Worm (Caenorhabditis elegans) whole organism, L3 larva: ENCODE data around the gene C50C3.12.

Experiments
- R02D3.7 ChIP-seq: fragments of 150-350 bp; optimal IDR thresholded peaks from 2 replicates; lab custom pipeline; 2014; ENCODE audit warnings: missing biosample characterization, missing genetic modification characterization
- aly-2 ChIP-seq: fragments of 150-350 bp; optimal IDR thresholded peaks from 2 replicates; lab custom pipeline; 2014; ENCODE audit warnings: missing biosample characterization, missing genetic modification characterization
- ceh-28 ChIP-seq: fragments of 150-350 bp; optimal IDR thresholded peaks from 2 replicates; lab custom pipeline; 2014; ENCODE audit warnings: missing biosample characterization, missing genetic modification reagents, missing genetic modification characterization
- ceh-82 ChIP-seq: fragments of 150-350 bp; optimal IDR thresholded peaks from 2 replicates; lab custom pipeline; 2014; ENCODE audit warnings: missing biosample characterization, missing genetic modification characterization
- daf-12 ChIP-seq: fragments of 150-350 bp; optimal IDR thresholded peaks from 2 replicates; lab custom pipeline; 2014; ENCODE audit warnings: missing biosample characterization, missing genetic modification reagents, missing genetic modification characterization
- egl-27 ChIP-seq: sonication (generic microtip); optimal IDR thresholded peaks from 4 replicates; lab custom pipeline; 2017; ENCODE audit warnings: missing biosample characterization, missing genetic modification reagents, missing genetic modification characterization
- egl-5 ChIP-seq: fragments of 150-350 bp; optimal IDR thresholded peaks from 2 replicates; lab custom pipeline; 2017; ENCODE audit warnings: missing biosample characterization, missing genetic modification reagents, missing genetic modification characterization, inconsistent platforms
- elt-1 ChIP-seq: fragments of 150-350 bp; optimal IDR thresholded peaks from 2 replicates; lab custom pipeline; 2014; ENCODE audit warnings: missing biosample characterization, missing genetic modification characterization
- elt-2 ChIP-seq: sonication (generic microtip); optimal IDR thresholded peaks from 2 replicates; lab custom pipeline; 2016; ENCODE audit warnings: missing genetic modification reagents, mild to moderate bottlenecking, missing genetic modification characterization, missing compliant biosample characterization
- eor-1 ChIP-seq, 2 experiments: fragments of 150-350 bp; optimal IDR thresholded peaks; 2 replicates each; lab custom pipeline; 2014 to 2018; ENCODE audit warnings: missing biosample characterization in 2 of 2, missing genetic modification characterization in 2 of 2
- hmg-11 ChIP-seq: sonication (generic microtip); optimal IDR thresholded peaks from 2 replicates; lab custom pipeline; 2016; ENCODE audit warnings: missing genetic modification characterization, missing compliant biosample characterization
- lin-15B ChIP-seq: fragments of 150-350 bp; optimal IDR thresholded peaks from 2 replicates; lab custom pipeline; 2014; ENCODE audit warnings: missing biosample characterization, missing genetic modification characterization
- lin-39 ChIP-seq: fragments of 150-350 bp; optimal IDR thresholded peaks from 2 replicates; lab custom pipeline; 2018; ENCODE audit warnings: missing biosample characterization, missing genetic modification reagents, missing genetic modification characterization
- lsy-12 ChIP-seq: sonication (generic microtip); optimal IDR thresholded peaks from 2 replicates; lab custom pipeline; 2016; ENCODE audit warnings: mild to moderate bottlenecking, missing genetic modification characterization, missing compliant biosample characterization
- mdl-1 ChIP-seq: fragments of 150-350 bp; optimal IDR thresholded peaks from 2 replicates; lab custom pipeline; 2014; ENCODE audit warnings: missing biosample characterization, missing genetic modification characterization
- mml-1 ChIP-seq: fragments of 150-350 bp; sonication (generic microtip); optimal IDR thresholded peaks from 3 replicates; lab custom pipeline; 2014; ENCODE audit warnings: missing biosample characterization, missing genetic modification characterization
- nfya-1 ChIP-seq: sonication (generic microtip); optimal IDR thresholded peaks from 2 replicates; lab custom pipeline; 2017; ENCODE audit warnings: missing genetic modification characterization, mild to moderate bottlenecking, missing compliant biosample characterization, antibody characterized with exemption, moderate library complexity; ENCODE audit not compliant: insufficient read depth
- nhr-23 ChIP-seq: fragments of 150-350 bp; optimal IDR thresholded peaks from 2 replicates; lab custom pipeline; 2014; ENCODE audit warnings: missing biosample characterization, missing genetic modification reagents, missing genetic modification characterization
- nhr-237 ChIP-seq: fragments of 150-350 bp; optimal IDR thresholded peaks from 2 replicates; lab custom pipeline; 2014; ENCODE audit warnings: missing biosample characterization, missing genetic modification characterization
- nhr-25 ChIP-seq: sonication (generic microtip); optimal IDR thresholded peaks from 2 replicates; lab custom pipeline; 2017; ENCODE audit warnings: missing biosample characterization, missing genetic modification characterization
- nhr-43 ChIP-seq: sonication (generic microtip); optimal IDR thresholded peaks from 2 replicates; lab custom pipeline; 2016; ENCODE audit warnings: mild to moderate bottlenecking, missing genetic modification characterization, missing compliant biosample characterization; ENCODE audit not compliant: poor library complexity, severe bottlenecking
- nhr-67 ChIP-seq: fragments of 150-350 bp; optimal IDR thresholded peaks from 2 replicates; lab custom pipeline; 2014; ENCODE audit warnings: missing biosample characterization, missing genetic modification characterization
- nhr-76 ChIP-seq: fragments of 150-350 bp; sonication (generic microtip); optimal IDR thresholded peaks from 5 replicates; lab custom pipeline; 2014; ENCODE audit warnings: missing biosample characterization, missing genetic modification characterization
- pha-4 ChIP-seq: fragments of 150-350 bp; optimal IDR thresholded peaks from 2 replicates; lab custom pipeline; 2014; ENCODE audit warnings: missing biosample characterization, missing genetic modification reagents, missing genetic modification characterization
- skn-1 ChIP-seq: fragments of 150-350 bp; optimal IDR thresholded peaks from 2 replicates; lab custom pipeline; 2014; ENCODE audit warnings: missing biosample characterization, missing genetic modification characterization
- snpc-4 ChIP-seq: fragments of 150-350 bp; optimal IDR thresholded peaks from 2 replicates; lab custom pipeline; 2014; ENCODE audit warnings: missing biosample characterization, missing genetic modification characterization
- unc-39 ChIP-seq: sonication (generic microtip); optimal IDR thresholded peaks from 4 replicates; lab custom pipeline; 2017; ENCODE audit warnings: missing biosample characterization, missing genetic modification characterization
- unc-62 ChIP-seq: fragments of 150-350 bp; sonication (generic microtip); optimal IDR thresholded peaks from 4 replicates; lab custom pipeline; 2014; ENCODE audit warnings: missing biosample characterization, missing genetic modification reagents, missing genetic modification characterization
- zag-1 ChIP-seq: fragments of 150-350 bp; optimal IDR thresholded peaks from 2 replicates; lab custom pipeline; 2014; ENCODE audit warnings: missing biosample characterization, missing genetic modification characterization
- ztf-11 ChIP-seq: fragments of 150-350 bp; optimal IDR thresholded peaks from 2 replicates; lab custom pipeline; 2014; ENCODE audit warnings: missing biosample characterization, missing genetic modification characterization
- ztf-4 ChIP-seq: fragments of 150-350 bp; optimal IDR thresholded peaks from 2 replicates; lab custom pipeline; 2014; ENCODE audit warnings: missing biosample characterization, missing genetic modification characterization

The C50C3.12 gene

DNA sequence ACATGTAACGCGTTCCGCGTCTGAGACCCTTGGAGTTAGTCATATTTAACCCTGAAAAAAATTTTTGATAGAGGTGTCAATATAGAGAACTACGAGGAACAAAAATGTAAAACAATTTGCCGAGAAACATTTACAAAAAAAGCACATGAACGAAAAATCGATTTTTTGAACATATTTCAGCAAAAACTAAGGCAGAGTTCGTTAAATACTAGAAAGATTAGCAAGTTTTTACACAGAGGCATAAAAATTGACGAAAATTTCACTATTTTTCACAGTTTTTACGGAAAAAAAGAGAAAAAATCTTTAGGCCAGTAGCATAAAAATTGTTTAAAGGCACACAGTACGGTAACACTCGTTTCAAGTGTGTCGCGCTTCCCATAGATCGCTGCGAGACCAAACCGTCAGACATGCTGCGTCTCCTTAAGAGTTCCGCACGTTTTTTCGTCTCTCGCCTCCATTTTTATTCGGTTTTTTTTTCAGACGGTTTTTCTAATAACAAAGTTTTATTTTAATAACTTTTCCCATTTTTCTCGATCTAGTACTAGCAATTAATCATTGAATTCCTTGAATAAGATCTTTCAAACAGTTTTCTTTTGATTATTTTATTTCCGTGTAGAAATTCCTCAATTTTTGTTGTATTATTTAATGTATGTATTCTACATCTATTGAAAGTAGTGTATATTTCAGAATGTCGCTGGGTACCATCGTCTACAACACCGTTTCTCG is 46.0 kb upstream of the C50C3.12 start, which contains the start of the genes rpl-21 and C14B9.10 (continued):
- TF ChIP-seq eor-1 (tag; optimal IDR thresholded peaks at IDR 0.05; lab: Kevin White, UChicago) = no peak
- peak; percentile 63 for TF ChIP-seq lsy-12
- no peak for TF ChIP-seq nhr-237 (tag; lab: Kevin White, UChicago)
- no peak for TF ChIP-seq nhr-67 (tag; lab: Kevin White, UChicago)
- TF ChIP-seq mml-1 (tag; lab: Kevin White, UChicago) = no peak
- TF ChIP-seq elt-1 = no peak

DNA sequence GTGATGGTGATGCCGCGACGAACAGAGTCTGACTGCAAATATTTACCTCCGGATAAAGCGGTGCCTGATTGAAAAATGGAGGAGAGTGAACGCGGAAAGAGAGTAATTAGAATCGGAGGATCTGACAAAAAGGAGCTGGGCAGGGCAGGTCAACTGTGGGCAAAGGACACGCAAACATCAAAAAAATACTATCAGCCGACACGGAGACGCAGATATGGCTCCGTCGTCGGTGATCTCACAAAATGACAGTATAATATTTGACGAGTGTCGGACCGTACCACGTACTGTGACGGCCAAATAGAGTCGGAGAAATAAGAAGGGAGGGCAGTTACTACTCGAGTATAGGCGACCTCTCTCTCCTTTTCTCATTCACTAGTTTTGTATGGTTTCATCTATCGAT is 43.9 kb upstream of the C50C3.12 start:
- TF ChIP-seq pha-4 (tag; lab: Kevin White, UChicago) = peak; percentile 85
- TF ChIP-seq snpc-4 = no peak
- no peak for TF ChIP-seq eor-1 (tag; optimal IDR thresholded peaks at IDR 0.05; lab: Kevin White, UChicago)

DNA sequence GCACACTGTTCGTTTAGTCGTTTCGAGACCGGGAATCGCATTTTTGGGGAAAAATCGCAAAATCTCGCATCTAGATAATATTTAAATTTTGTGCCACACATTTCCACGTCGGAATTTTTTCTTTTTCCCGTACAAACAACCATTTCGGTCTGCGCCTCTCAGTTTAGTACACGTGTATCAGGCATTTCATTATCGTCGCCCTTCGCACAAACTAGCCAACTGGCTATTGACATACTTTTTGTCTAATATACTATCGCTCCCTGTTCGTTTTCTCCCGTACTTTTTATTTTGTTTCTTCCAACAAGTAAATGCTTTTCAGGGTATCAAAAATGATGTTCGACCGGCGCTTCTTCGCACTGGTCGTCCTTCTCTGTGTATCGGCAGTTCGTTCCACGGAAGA is 43.0 kb upstream of the C50C3.12 start, which contains the start of gene C14B9.2:
TSS of gene C14B9.2 (plus strand) at position 320 of the 400 bp plus-strand sequence.
- TF ChIP-seq nhr-23 (no peak), ztf-4 (tag; lab: Kevin White, UChicago) (no peak), nhr-237 (tag; lab: Kevin White, UChicago) (no peak), pha-4 (tag; lab: Kevin White, UChicago) (peak; percentile 76), snpc-4 (no peak), elt-2 (peak; percentile 20)

DNA sequence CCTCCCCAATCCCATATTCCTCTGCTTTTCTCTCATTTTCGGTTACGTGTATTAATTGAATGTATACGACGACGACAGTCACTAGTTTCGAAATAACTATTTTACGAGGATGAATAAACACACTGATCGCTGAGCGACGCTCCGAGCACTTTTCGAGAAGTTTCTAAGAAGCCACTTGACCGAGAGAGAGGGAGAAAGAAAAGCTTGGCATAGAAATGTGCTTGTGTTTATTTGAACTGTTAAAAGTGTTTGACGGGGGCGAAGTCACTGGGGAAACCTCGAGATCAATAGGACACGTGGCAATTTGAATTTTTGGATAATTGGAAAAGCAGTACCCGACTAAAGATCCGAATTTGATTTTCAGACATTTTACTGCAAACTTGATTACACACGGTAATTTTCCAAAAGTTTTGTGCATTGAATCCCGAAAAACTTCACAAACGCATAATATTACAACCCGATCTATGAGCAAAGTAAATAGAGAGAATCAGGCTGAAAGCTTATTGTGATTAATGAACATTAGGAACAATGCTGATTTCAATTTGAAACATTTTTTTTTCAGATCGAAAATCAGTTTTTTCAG is 39.8 kb upstream of the C50C3.12 start:
- peak; percentile 2 for TF ChIP-seq ceh-28 (tag; lab: Kevin White, UChicago)
- TF ChIP-seq egl-27 (tag; lab: Kevin White, UChicago) = no peak
- TF ChIP-seq nfya-1 (tag; lab: Kevin White, UChicago) = no peak
- peak; percentile 16 for TF ChIP-seq elt-2
- TF ChIP-seq aly-2 (tag; lab: Kevin White, UChicago) = peak; percentile 80
- no peak for TF ChIP-seq zag-1 (tag; lab: Kevin White, UChicago)
- peak; percentile 82 for TF ChIP-seq pha-4 (tag; lab: Kevin White, UChicago)
- TF ChIP-seq, all 47 proteins: peak for 4

DNA sequence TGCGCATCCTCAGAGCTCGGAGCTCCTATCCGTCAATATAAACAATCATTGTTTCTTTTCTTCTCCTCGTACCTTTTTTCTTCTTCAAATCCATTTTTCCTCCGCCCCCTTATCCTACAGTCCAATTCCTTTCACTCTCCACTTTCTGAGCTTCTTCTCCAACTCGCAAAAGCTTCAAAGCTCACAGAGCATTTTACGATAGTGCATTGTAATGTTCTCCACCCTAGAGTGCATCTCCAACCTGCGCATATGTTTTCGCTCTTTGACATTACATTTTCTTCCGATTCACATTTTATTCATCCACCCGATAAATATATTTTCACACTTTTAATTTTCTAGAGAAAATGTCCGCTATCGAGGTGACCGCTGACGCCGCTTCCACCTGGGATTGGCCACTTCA is 38.6 kb upstream of the C50C3.12 start, which contains the start of gene hsp-12.2:
TSS of gene hsp-12.2 (plus strand) at position 301 of the 400 bp plus-strand sequence.
- TF ChIP-seq pha-4 (tag; lab: Kevin White, UChicago) (peak; percentile 49), ztf-11 (no peak)

DNA sequence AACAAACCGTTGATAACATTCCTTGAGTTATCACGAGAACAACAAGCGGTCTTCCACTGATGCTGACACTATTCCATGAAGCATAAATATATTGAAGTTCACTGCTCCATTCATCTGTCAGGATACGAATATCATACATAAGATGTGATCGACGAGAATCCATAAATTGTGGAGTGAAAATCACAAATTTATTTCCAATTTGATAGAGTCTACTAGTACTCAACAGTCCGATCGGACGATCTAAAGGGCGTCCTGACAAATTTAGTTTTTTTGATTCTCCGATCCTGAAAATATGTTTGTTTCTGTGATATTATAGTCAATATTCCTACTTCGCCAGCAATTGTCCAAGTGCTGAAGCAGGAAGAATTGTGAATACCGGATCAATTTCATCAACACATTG is 34.1 kb upstream of the C50C3.12 start:
- TF ChIP-seq egl-5 (tag; lab: Kevin White, UChicago) = no peak
- TF ChIP-seq unc-39 (tag; lab: Kevin White, UChicago) = no peak

DNA sequence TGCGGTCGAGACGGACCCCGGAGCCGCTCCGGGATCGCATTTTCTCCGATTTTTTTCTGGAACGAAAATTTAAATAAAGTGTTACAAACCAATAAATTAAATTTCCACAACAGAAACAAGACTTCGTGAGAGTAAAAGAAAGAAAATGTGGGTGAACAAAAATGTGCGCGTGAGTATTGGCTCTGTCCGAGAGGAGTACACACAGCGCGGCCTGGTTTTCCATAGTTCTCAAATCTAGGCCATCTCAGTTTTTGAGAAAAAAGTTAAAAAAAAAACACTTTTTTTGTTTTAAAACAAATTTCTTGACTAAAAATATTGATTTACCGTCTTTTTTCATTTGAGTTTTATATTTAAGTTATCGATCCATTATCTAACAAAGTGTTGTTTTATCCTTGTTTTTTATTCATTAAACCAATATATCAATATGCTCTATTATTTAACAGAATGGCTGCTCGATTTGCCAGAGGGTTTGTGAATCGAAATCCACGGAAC is 31.7 kb upstream of the C50C3.12 start, which contains the start of the genes C14B9.8 and mrpl-18:
TSS of gene C14B9.8 (minus strand) at position 56 of the 492 bp plus-strand sequence.
TSS of gene mrpl-18 (plus strand) at position 442 of the 492 bp plus-strand sequence.
- TF ChIP-seq ceh-82 (tag; lab: Kevin White, UChicago) = peak; percentile 6
- peak; percentile 70 for TF ChIP-seq nfya-1 (tag; lab: Kevin White, UChicago)
- peak; percentile 15 for TF ChIP-seq nhr-25 (tag; lab: Kevin White, UChicago)
- peak; percentile 32 for TF ChIP-seq skn-1 (tag; lab: Kevin White, UChicago)
- no peak for TF ChIP-seq nhr-76 (tag; lab: Kevin White, UChicago)
- peak; percentile 10 for TF ChIP-seq elt-2
- TF ChIP-seq R02D3.7 = no peak
- peak; percentile 30 for TF ChIP-seq lin-39 (tag; lab: Kevin White, UChicago)
- peak; percentile 68 for TF ChIP-seq pha-4 (tag; lab: Kevin White, UChicago)
- peak; percentile 84 for TF ChIP-seq lin-15B (tag; lab: Kevin White, UChicago)
- TF ChIP-seq daf-12 (tag; lab: Kevin White, UChicago) = no peak
- TF ChIP-seq unc-62 = no peak
- peak; percentile 73 for TF ChIP-seq nhr-43 (tag; lab: Kevin White, UChicago)
- TF ChIP-seq egl-27 (tag; lab: Kevin White, UChicago) = no peak
- no peak for TF ChIP-seq mdl-1 (tag; lab: Kevin White, UChicago)
- no peak for TF ChIP-seq hmg-11 (tag; lab: Kevin White, UChicago)
- TF ChIP-seq nhr-237 (tag; lab: Kevin White, UChicago) = no peak
